Worm (Caenorhabditis elegans): ENCODE results near the gene clec-31.

The clec-31 gene

DNA sequence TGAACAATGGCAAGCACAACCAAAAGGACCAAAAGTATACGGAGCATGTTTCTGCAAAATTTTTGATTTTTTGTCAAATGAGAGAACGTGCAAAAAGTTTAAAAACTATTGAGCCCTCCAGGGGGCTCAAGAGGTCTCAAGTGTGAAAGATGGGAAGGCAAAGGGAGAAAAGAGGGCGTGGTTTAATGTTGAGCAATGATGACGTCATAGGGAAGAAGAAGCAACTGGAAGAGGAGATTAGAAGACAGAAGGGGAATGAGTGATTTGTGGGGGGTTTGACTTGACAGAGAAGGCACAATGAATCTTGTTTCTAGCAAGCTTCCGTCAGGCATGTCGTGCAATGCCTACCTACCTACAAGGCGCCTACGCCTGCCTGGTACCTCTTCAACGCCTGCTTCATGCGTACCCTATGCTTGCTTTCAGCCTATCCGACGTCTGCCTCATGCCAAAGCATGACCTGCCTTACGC lies 36.6 kb downstream of the clec-31 start, which contains the start of gene T20B3.14:
TSS of gene T20B3.14 (minus strand) at position 51 of the 468 bp plus-strand sequence.
- TF ChIP-seq unc-62 (GFP tag; optimal IDR thresholded peaks at IDR 0.05), result no peak

DNA sequence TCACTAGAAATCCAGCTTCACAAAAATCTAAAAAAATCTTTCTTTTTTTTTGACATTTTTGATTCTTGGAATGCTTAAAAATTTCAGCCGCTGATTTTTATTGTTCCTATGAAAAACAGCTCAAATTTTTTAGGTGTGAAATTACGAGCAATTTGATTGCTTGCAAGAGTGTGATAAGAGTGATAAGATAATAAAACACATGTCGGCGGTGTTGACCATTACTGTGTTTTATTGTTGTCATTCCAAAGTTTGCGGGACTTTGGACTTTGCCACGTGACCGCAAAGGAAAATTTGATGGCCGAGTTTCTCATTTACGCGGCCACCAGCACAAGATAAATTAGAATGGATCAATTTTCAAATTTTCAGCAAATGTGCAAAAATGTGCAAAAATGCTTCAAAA lies 41.2 kb downstream of the clec-31 start:
- TF ChIP-seq unc-62 (GFP tag; optimal IDR thresholded peaks at IDR 0.05), result no peak

DNA sequence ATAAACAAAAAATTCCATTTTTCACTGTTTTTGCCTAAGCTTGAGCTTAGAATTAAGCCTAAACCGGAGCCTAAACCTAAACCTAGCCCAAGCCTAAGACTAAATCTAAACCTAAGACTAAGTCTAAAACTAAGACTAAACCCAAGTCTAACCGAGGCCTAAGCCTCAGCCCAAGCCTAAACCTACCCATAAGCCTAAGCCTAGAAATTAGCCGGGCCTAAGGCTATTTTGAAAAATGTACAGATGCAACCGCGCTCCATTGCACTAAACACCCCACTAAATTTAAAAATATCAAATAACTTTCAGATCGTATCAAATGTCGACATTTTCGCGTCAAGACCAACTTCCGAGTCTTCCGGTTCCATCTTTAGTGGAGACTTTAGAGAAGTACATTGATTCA lies 42.6 kb downstream of the clec-31 start, which contains the start of gene T20B3.1:
TSS of gene T20B3.1 (plus strand) at position 301 of the 400 bp plus-strand sequence.
- no peak for TF ChIP-seq unc-62 (GFP tag; optimal IDR thresholded peaks at IDR 0.05)

DNA sequence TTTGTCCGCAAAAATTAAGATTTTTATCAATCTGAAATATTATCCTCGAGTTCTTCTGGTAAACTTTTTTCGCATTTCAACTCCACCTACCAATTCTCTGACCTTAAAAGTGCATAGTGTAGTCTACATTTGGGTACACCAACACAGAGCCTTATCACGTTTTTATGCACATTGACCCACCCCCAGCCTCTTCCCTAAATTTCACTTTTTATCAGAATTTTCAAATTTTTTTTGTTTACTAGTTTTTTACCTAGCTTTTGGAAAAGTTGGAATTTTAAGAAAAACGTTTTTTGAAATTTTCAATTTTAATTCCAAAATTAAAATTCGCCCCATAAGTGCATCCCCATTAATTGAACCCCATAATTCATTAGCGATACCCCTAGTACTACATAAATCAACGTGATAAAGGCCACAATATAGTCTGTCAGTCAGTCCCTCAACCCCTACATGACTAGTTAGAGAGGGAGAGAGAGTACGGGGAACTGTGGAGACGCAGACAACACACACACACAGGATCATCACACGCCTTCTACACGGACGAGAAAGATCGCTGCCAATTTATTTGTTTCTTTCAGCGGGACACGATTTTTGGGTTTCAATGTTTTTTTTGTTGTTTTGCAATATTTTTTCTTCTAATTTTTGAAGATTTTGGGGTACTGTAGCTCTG lies 43.2 kb downstream of the clec-31 start:
- no peak for TF ChIP-seq unc-62 (GFP tag; optimal IDR thresholded peaks at IDR 0.05)

DNA sequence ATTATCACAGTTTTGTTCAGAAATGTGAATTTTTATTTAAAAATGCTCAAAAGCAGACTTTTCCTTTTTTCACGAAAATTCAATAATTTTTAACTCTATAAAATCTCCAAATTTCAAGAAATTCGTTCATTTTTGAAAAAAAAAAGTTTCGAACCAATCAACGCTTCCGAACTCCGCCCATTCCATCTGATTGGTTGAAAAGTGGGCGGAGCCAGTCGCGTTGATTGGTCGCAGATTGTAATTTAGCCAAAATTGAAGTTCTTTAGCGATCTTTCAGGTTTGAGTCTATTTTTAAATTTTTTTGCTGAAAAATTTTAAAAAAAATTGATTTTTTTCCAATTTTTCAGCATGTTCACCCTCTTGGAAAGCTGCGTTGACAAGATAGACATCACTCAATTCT lies 45.5 kb downstream of the clec-31 start:
- TF ChIP-seq unc-62 (GFP tag; optimal IDR thresholded peaks at IDR 0.05), result no peak

DNA sequence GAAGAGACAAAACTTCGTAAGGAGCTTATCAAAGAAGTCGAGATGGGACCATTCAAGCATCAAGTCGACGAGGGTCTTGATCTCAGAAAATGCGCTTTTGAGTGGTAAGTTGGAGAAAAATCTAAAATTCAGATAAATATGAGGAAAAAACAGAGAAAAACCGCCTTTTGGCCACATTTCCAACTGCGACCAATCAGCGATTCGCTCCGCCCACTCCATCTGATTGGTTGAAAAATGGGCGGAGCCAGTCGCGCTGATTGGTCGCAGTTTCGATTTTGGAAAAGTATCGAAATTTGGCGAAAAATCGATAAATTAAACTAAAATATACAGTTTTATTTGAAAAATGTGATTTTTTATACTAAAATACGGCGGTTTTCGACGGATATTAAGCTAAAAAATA lies 46.0 kb downstream of the clec-31 start:
- no peak for TF ChIP-seq unc-62 (GFP tag; optimal IDR thresholded peaks at IDR 0.05)

DNA sequence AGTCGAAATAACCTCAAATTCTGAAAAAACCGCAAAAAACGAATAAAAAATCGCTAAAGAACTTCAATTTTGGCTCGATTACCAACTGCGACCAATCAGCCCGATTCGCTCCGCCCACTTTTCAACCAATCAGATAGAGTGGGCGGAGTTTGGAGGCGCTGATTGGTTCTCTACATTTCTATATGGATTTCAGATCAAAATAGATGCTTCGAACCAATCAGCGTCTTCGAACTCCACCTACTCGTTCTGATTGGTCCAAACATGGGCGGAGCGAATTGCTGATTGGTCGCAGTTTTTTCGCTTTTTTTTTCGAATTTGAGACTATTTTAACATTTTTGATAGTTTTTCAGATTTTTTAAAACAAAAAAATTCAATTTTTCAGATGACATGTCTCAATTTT lies 49.7 kb downstream of the clec-31 start:
- no peak for TF ChIP-seq unc-62 (GFP tag; optimal IDR thresholded peaks at IDR 0.05)

Data from whole organism, dauer.